Worm (Caenorhabditis elegans) whole organism, L2 larva: Measurements from ENCODE around the gene arl-6.

ENCODE experiments used
- aly-2 ChIP-seq: fragments of 150-350 bp; optimal IDR thresholded peaks from 2 replicates; lab custom pipeline; 2014; ENCODE audit warnings: missing biosample characterization, missing genetic modification characterization
- lin-39 ChIP-seq: fragments of 150-350 bp; optimal IDR thresholded peaks from 2 replicates; lab custom pipeline; 2014; ENCODE audit warnings: missing biosample characterization, missing genetic modification reagents, missing genetic modification characterization
- zag-1 ChIP-seq: fragments of 150-350 bp; optimal IDR thresholded peaks from 2 replicates; lab custom pipeline; 2014; ENCODE audit warnings: missing biosample characterization, missing genetic modification characterization

- no peak for TF ChIP-seq aly-2 (tag; lab: Kevin White, UChicago)
- no peak for TF ChIP-seq lin-39 (tag; lab: Kevin White, UChicago)
- no peak for TF ChIP-seq zag-1 (tag; lab: Kevin White, UChicago)
These were observed 49.2 kb downstream of the arl-6 start, which contains the start of gene B0393.5 for ce11 chrIII:4765474-4765873.
